Fruit fly (Drosophila melanogaster) whole organism, prepupa: Measurements from ENCODE around the gene arm.

Experiments used
- Blimp-1 ChIP-seq: fragments of 200-800 bp; sonication (Bioruptor generic); optimal IDR thresholded peaks from 3 replicates; lab custom pipeline; 2017; ENCODE audit warnings: missing biosample characterization, missing genetic modification characterization, mild to moderate bottlenecking, moderate library complexity, missing genetic modification reagents
- CG10631 ChIP-seq: fragments of 200-800 bp; sonication (Bioruptor generic); optimal IDR thresholded peaks from 2 replicates; lab custom pipeline; 2016; ENCODE audit warnings: missing biosample characterization, missing genetic modification characterization
- CG10669 ChIP-seq: fragments of 200-800 bp; sonication (Bioruptor generic); optimal IDR thresholded peaks from 3 replicates; lab custom pipeline; 2018; ENCODE audit warnings: missing biosample characterization, mild to moderate bottlenecking, missing genetic modification characterization, moderate library complexity
- CG11762 ChIP-seq: fragments of 200-800 bp; sonication (Bioruptor generic); optimal IDR thresholded peaks from 3 replicates; lab custom pipeline; 2016; ENCODE audit warnings: missing biosample characterization, missing genetic modification characterization; ENCODE audit not compliant: insufficient read depth
- CG11902 ChIP-seq: fragments of 200-800 bp; sonication (Bioruptor generic); optimal IDR thresholded peaks from 3 replicates; lab custom pipeline; 2016; ENCODE audit warnings: missing biosample characterization, missing genetic modification characterization
- CG15336 ChIP-seq: fragments of 200-800 bp; sonication (Bioruptor generic); IDR thresholded peaks from 2 replicates; pipeline ENCODE4 v1.3.6; 2022; ENCODE audit warnings: missing biosample characterization, missing genetic modification characterization
- CG3032 ChIP-seq: fragments of 200-800 bp; optimal IDR thresholded peaks from 2 replicates; lab custom pipeline; 2019; ENCODE audit warnings: missing biosample characterization, mild to moderate bottlenecking, missing genetic modification characterization, moderate library complexity
- CG31627 ChIP-seq: fragments of 200-800 bp; sonication (Bioruptor generic); optimal IDR thresholded peaks from 3 replicates; lab custom pipeline; 2016; ENCODE audit warnings: missing biosample characterization, missing genetic modification characterization
- CG34406 ChIP-seq: fragments of 200-800 bp; sonication (Bioruptor generic); optimal IDR thresholded peaks from 3 replicates; lab custom pipeline; 2016; ENCODE audit warnings: missing biosample characterization, missing genetic modification characterization
- CG3919 ChIP-seq: fragments of 200-800 bp; sonication (Bioruptor generic); optimal IDR thresholded peaks from 3 replicates; lab custom pipeline; 2016; ENCODE audit warnings: missing biosample characterization, missing genetic modification characterization
- CG4318 ChIP-seq: fragments of 200-800 bp; sonication (Bioruptor generic); optimal IDR thresholded peaks from 3 replicates; lab custom pipeline; 2017; ENCODE audit warnings: missing biosample characterization, mild to moderate bottlenecking, missing genetic modification characterization
- CG6276 ChIP-seq: fragments of 200-800 bp; sonication (Bioruptor generic); optimal IDR thresholded peaks from 2 replicates; lab custom pipeline; 2017; ENCODE audit warnings: missing biosample characterization, mild to moderate bottlenecking, missing genetic modification characterization
- CG6808 ChIP-seq: fragments of 200-800 bp; sonication (Bioruptor generic); optimal IDR thresholded peaks from 3 replicates; lab custom pipeline; 2017; ENCODE audit warnings: missing biosample characterization, missing genetic modification characterization, mild to moderate bottlenecking, moderate library complexity, missing genetic modification reagents
- CG6854 ChIP-seq: fragments of 200-800 bp; sonication (Bioruptor generic); optimal IDR thresholded peaks from 2 replicates; lab custom pipeline; 2017; ENCODE audit warnings: missing biosample characterization, mild to moderate bottlenecking, missing genetic modification characterization
- CG7368 ChIP-seq: fragments of 200-800 bp; sonication (Bioruptor generic); optimal IDR thresholded peaks from 3 replicates; lab custom pipeline; 2016; ENCODE audit warnings: missing biosample characterization, missing genetic modification characterization
- CG8119 ChIP-seq: fragments of 200-800 bp; sonication (Bioruptor generic); IDR thresholded peaks from 3 replicates; pipeline ENCODE4 v1.3.6; 2022; ENCODE audit warnings: missing biosample characterization, missing genetic modification characterization
- CG8319 ChIP-seq: fragments of 200-800 bp; sonication (Bioruptor generic); optimal IDR thresholded peaks from 3 replicates; lab custom pipeline; 2016; ENCODE audit warnings: missing biosample characterization, missing genetic modification characterization
- CG8632 ChIP-seq: fragments of 200-800 bp; sonication (Bioruptor generic); optimal IDR thresholded peaks from 3 replicates; lab custom pipeline; 2016; ENCODE audit warnings: missing biosample characterization, missing genetic modification characterization
- CG9139 ChIP-seq: fragments of 200-800 bp; sonication (Bioruptor generic); optimal IDR thresholded peaks from 3 replicates; lab custom pipeline; 2017; ENCODE audit warnings: missing biosample characterization, mild to moderate bottlenecking, missing genetic modification characterization
- Eip93F ChIP-seq: fragments of 200-800 bp; sonication (Bioruptor generic); optimal IDR thresholded peaks from 2 replicates; lab custom pipeline; 2016; ENCODE audit warnings: missing biosample characterization, mild to moderate bottlenecking, missing genetic modification characterization
- Ets21C ChIP-seq: fragments of 200-800 bp; sonication (Bioruptor generic); optimal IDR thresholded peaks from 3 replicates; lab custom pipeline; 2016; ENCODE audit warnings: missing biosample characterization, missing genetic modification characterization
- Ets96B ChIP-seq: fragments of 200-800 bp; optimal IDR thresholded peaks from 2 replicates; lab custom pipeline; 2019; ENCODE audit warnings: missing biosample characterization, mild to moderate bottlenecking, missing genetic modification characterization, moderate library complexity
- Gug ChIP-seq: fragments of 200-800 bp; sonication (Bioruptor generic); IDR thresholded peaks from 2 replicates; pipeline ENCODE4 v1.3.6; 2022; ENCODE audit warnings: missing biosample characterization, missing genetic modification characterization
- Hr38 ChIP-seq: sonication (Bioruptor generic); optimal IDR thresholded peaks from 2 replicates; lab custom pipeline; 2016; ENCODE audit warnings: missing biosample characterization, missing genetic modification characterization
- Hr39 ChIP-seq: fragments of 200-800 bp; sonication (Bioruptor generic); optimal IDR thresholded peaks from 2 replicates; lab custom pipeline; 2016; ENCODE audit warnings: missing biosample characterization, missing genetic modification characterization
- Hr4 ChIP-seq: fragments of 200-800 bp; sonication (Bioruptor generic); optimal IDR thresholded peaks from 3 replicates; lab custom pipeline; 2016; ENCODE audit warnings: missing biosample characterization, missing genetic modification characterization
- Lpt ChIP-seq: fragments of 200-800 bp; sonication (Bioruptor generic); optimal IDR thresholded peaks from 3 replicates; lab custom pipeline; 2016; ENCODE audit warnings: missing biosample characterization, missing genetic modification characterization
- Met ChIP-seq: fragments of 200-800 bp; sonication (Bioruptor generic); optimal IDR thresholded peaks from 3 replicates; lab custom pipeline; 2016; ENCODE audit warnings: missing biosample characterization, missing genetic modification characterization
- Smox ChIP-seq: fragments of 200-800 bp; sonication (Bioruptor generic); optimal IDR thresholded peaks from 3 replicates; lab custom pipeline; 2016; ENCODE audit warnings: missing biosample characterization, missing genetic modification characterization
- Sox102F ChIP-seq: fragments of 200-800 bp; sonication (Bioruptor generic); optimal IDR thresholded peaks from 2 replicates; lab custom pipeline; 2016; ENCODE audit warnings: missing biosample characterization, mild to moderate bottlenecking, missing genetic modification characterization
- Sox14 ChIP-seq: fragments of 200-800 bp; sonication (Bioruptor generic); optimal IDR thresholded peaks from 3 replicates; lab custom pipeline; 2016; ENCODE audit warnings: missing biosample characterization, missing genetic modification characterization
- acj6 ChIP-seq: fragments of 200-800 bp; sonication (Bioruptor generic); optimal IDR thresholded peaks from 3 replicates; lab custom pipeline; 2016; ENCODE audit warnings: missing biosample characterization, missing genetic modification characterization
- cyc ChIP-seq: fragments of 200-800 bp; sonication (Bioruptor generic); optimal IDR thresholded peaks from 3 replicates; lab custom pipeline; 2016; ENCODE audit warnings: missing biosample characterization, missing genetic modification characterization
- dac ChIP-seq: fragments of 200-800 bp; sonication (Bioruptor generic); optimal IDR thresholded peaks from 2 replicates; lab custom pipeline; 2017; ENCODE audit warnings: missing biosample characterization, mild to moderate bottlenecking, missing genetic modification characterization
- eg ChIP-seq: fragments of 200-800 bp; sonication (Bioruptor generic); IDR thresholded peaks from 3 replicates; pipeline ENCODE4 v1.3.6; 2022; ENCODE audit warnings: missing biosample characterization, missing genetic modification characterization
- esn ChIP-seq: fragments of 200-800 bp; sonication (Bioruptor generic); optimal IDR thresholded peaks from 2 replicates; lab custom pipeline; 2016; ENCODE audit warnings: missing biosample characterization, mild to moderate bottlenecking, missing genetic modification characterization, moderate library complexity
- fd59A ChIP-seq: fragments of 200-800 bp; sonication (Bioruptor generic); optimal IDR thresholded peaks from 2 replicates; lab custom pipeline; 2017; ENCODE audit warnings: missing biosample characterization, mild to moderate bottlenecking, missing genetic modification characterization, missing genetic modification reagents
- fd85E ChIP-seq: fragments of 200-800 bp; sonication (Bioruptor generic); optimal IDR thresholded peaks from 3 replicates; lab custom pipeline; 2016; ENCODE audit warnings: missing biosample characterization, missing genetic modification characterization
- fkh ChIP-seq: fragments of 200-800 bp; sonication (Bioruptor generic); optimal IDR thresholded peaks from 3 replicates; lab custom pipeline; 2017; ENCODE audit warnings: missing biosample characterization, mild to moderate bottlenecking, missing genetic modification characterization, moderate library complexity
- lz ChIP-seq: fragments of 200-800 bp; sonication (Bioruptor generic); optimal IDR thresholded peaks from 3 replicates; lab custom pipeline; 2016; ENCODE audit warnings: missing biosample characterization, missing genetic modification characterization
- net ChIP-seq: fragments of 200-800 bp; sonication (Bioruptor generic); optimal IDR thresholded peaks from 3 replicates; lab custom pipeline; 2016; ENCODE audit warnings: missing biosample characterization, missing genetic modification characterization
- pdm3 ChIP-seq: fragments of 200-800 bp; sonication (Bioruptor generic); optimal IDR thresholded peaks from 3 replicates; lab custom pipeline; 2016; ENCODE audit warnings: missing biosample characterization, missing genetic modification characterization
- spab ChIP-seq: fragments of 200-800 bp; sonication (Bioruptor generic); optimal IDR thresholded peaks from 2 replicates; lab custom pipeline; 2017; ENCODE audit warnings: missing biosample characterization, mild to moderate bottlenecking, missing genetic modification characterization, missing genetic modification reagents
- ss ChIP-seq, 2 experiments: fragments of 200-800 bp; sonication (Bioruptor generic); optimal IDR thresholded peaks; 2 replicates in 1 of 2; 3 replicates in 1 of 2; lab custom pipeline; 2017 to 2018; ENCODE audit warnings: mild to moderate bottlenecking in 2 of 2, missing biosample characterization in 2 of 2, missing genetic modification characterization in 2 of 2, moderate library complexity in 1 of 2
- svp ChIP-seq: fragments of 200-800 bp; sonication (Bioruptor generic); peaks from one replicate; lab custom pipeline; 2016; ENCODE audit warnings: missing biosample characterization, missing genetic modification characterization
- topi ChIP-seq: fragments of 200-800 bp; sonication (Bioruptor generic); optimal IDR thresholded peaks from 3 replicates; lab custom pipeline; 2016; ENCODE audit warnings: missing biosample characterization, missing genetic modification characterization
- vri ChIP-seq: fragments of 200-800 bp; sonication (Bioruptor generic); optimal IDR thresholded peaks from 3 replicates; lab custom pipeline; 2016; ENCODE audit warnings: missing biosample characterization, mild to moderate bottlenecking, missing genetic modification characterization

The arm gene

dm6 chrX:1897384-1897783 is 3.1 kb downstream of the arm start (continued):
- no peak for TF ChIP-seq Hr38 (GFP tag; lab: Kevin White, UChicago)
- no peak for TF ChIP-seq CG6276 (GFP tag; lab: Kevin White, UChicago)
- TF ChIP-seq Gug (GFP tag; lab: Robert Waterston, UW): peak; percentile 59
- TF ChIP-seq CG10669: no peak
- TF ChIP-seq Hr4: no peak
- no peak for TF ChIP-seq CG6854 (GFP tag; lab: Kevin White, UChicago)
- TF ChIP-seq CG3032 (tag; lab: Kevin White, UChicago): peak; percentile 37

dm6 chrX:1893532-1893931 is 6.9 kb downstream of the arm start:
- TF ChIP-seq Hr38 (GFP tag; lab: Kevin White, UChicago) (no peak), svp (GFP tag; lab: Kevin White, UChicago) (no peak), CG7368 (GFP tag; lab: Kevin White, UChicago) (no peak), CG3919 (GFP tag; lab: Kevin White, UChicago) (no peak), net (GFP tag; lab: Kevin White, UChicago) (no peak), fd59A (no peak), Sox102F (GFP tag; lab: Kevin White, UChicago) (no peak), Ets21C (no peak), CG9139 (no peak), Smox (GFP tag; lab: Kevin White, UChicago) (no peak), CG6808 (no peak), dac (GFP tag; lab: Kevin White, UChicago) (no peak), spab (no peak), CG31627 (GFP tag; lab: Kevin White, UChicago) (no peak), esn (GFP tag; lab: Kevin White, UChicago) (no peak), cyc (GFP tag; lab: Kevin White, UChicago) (no peak)

dm6 chrX:1889926-1890325 is 10.5 kb downstream of the arm start, which contains the start of the genes trr and mRpL16:
Gene trr, minus strand, starts transcription at chrX:1889950.
Gene mRpL16, plus strand, starts transcription at chrX:1890256.
- TF ChIP-seq lz (GFP tag; lab: Kevin White, UChicago) (peak; percentile 44), CG6808 (no peak), CG6276 (GFP tag; lab: Kevin White, UChicago) (no peak), ss (GFP tag; optimal IDR thresholded peaks at IDR 0.05; lab: Kevin White, UChicago) (no peak), esn (GFP tag; lab: Kevin White, UChicago) (peak; percentile 44), CG3032 (tag; lab: Kevin White, UChicago) (peak; percentile 54), Lpt (GFP tag; lab: Kevin White, UChicago) (no peak), dac (GFP tag; lab: Kevin White, UChicago) (no peak), Hr39 (GFP tag; lab: Kevin White, UChicago) (no peak), pdm3 (no peak), topi (GFP tag; lab: Kevin White, UChicago) (no peak), Eip93F (GFP tag; lab: Kevin White, UChicago) (no peak), CG10631 (GFP tag; lab: Kevin White, UChicago) (no peak), CG8319 (GFP tag; lab: Kevin White, UChicago) (no peak), acj6 (GFP tag; lab: Kevin White, UChicago) (no peak), fd59A (no peak), CG11762 (no peak), eg (peak; percentile 39; the same call in 1 of the 3 replicates), vri (GFP tag; lab: Kevin White, UChicago) (no peak), CG31627 (GFP tag; lab: Kevin White, UChicago) (peak; percentile 36), CG10669 (no peak), Sox14 (no peak), Gug (GFP tag; lab: Robert Waterston, UW) (no peak), CG8119 (no peak), Ets96B (tag; lab: Kevin White, UChicago) (no peak), CG7368 (GFP tag; lab: Kevin White, UChicago) (no peak), CG11902 (GFP tag; lab: Kevin White, UChicago) (no peak), Smox (GFP tag; lab: Kevin White, UChicago) (no peak), Sox102F (GFP tag; lab: Kevin White, UChicago) (no peak), fd85E (GFP tag; lab: Kevin White, UChicago) (no peak), fkh (no peak), svp (GFP tag; lab: Kevin White, UChicago) (no peak), CG4318 (GFP tag; lab: Kevin White, UChicago) (no peak), Met (GFP tag; lab: Kevin White, UChicago) (no peak), net (GFP tag; lab: Kevin White, UChicago) (no peak), CG8632 (GFP tag; lab: Kevin White, UChicago) (no peak), CG15336 (GFP tag; lab: Robert Waterston, UW) (no peak), CG34406 (GFP tag; lab: Kevin White, UChicago) (no peak), Blimp-1 (GFP tag; lab: Kevin White, UChicago) (no peak)
- TF ChIP-seq, all 60 proteins: peak for 5
